Fruit fly (Drosophila melanogaster): ENCODE measurements around the gene CG31323.

dm6 chr3R:26192270-26192669 lies 21.6 kb downstream of the CG31323 start:
- TF ChIP-seq CG7101 (tag; optimal IDR thresholded peaks at IDR 0.05) = no peak
- no peak for TF ChIP-seq ovo (GFP tag; optimal IDR thresholded peaks at IDR 0.05)
- no peak for TF ChIP-seq CG12768 (GFP tag; optimal IDR thresholded peaks at IDR 0.05)
- no peak for TF ChIP-seq kay (GFP tag; ENCODE audit: borderline replicate concordance)
- TF ChIP-seq tj (GFP tag; optimal IDR thresholded peaks at IDR 0.05) = no peak
- no peak for TF ChIP-seq CG11617 (GFP tag; optimal IDR thresholded peaks at IDR 0.05)
- TF ChIP-seq Crg-1 (GFP tag; optimal IDR thresholded peaks at IDR 0.05) = no peak
- no peak for TF ChIP-seq CG7045 (GFP tag; optimal IDR thresholded peaks at IDR 0.05)
- TF ChIP-seq Hr96 (GFP tag; optimal IDR thresholded peaks at IDR 0.05) = no peak
- TF ChIP-seq CG14711 (tag; optimal IDR thresholded peaks at IDR 0.05) = no peak
- TF ChIP-seq Clk (GFP tag; optimal IDR thresholded peaks at IDR 0.05) = no peak
- no peak for TF ChIP-seq pad (GFP tag; optimal IDR thresholded peaks at IDR 0.05)

All from whole organism, adult.